Fruit fly (Drosophila melanogaster) whole organism, embryonic: ENCODE results near the gene Dlc90F.
A peak's percentile ranks its signal among the peaks of the same experiment; 100 is the strongest.

Experiments used
- Bgb ChIP-seq: fragments of 200-800 bp; sonication (Bioruptor generic); IDR thresholded peaks from 2 replicates; pipeline ENCODE4 v1.3.6; 2022; ENCODE audit warnings: missing biosample characterization, missing genetic modification characterization; ENCODE audit not compliant: partially characterized antibody
- Blimp-1 ChIP-seq: fragments of 200-800 bp; sonication (Bioruptor generic); optimal IDR thresholded peaks from 3 replicates; lab custom pipeline; 2018; ENCODE audit warnings: missing biosample characterization, missing genetic modification characterization, mild to moderate bottlenecking, moderate library complexity, missing genetic modification reagents
- CG10147 ChIP-seq: fragments of 200-800 bp; sonication (Bioruptor generic); optimal IDR thresholded peaks from 2 replicates; lab custom pipeline; 2019; ENCODE audit warnings: missing biosample characterization, mild to moderate bottlenecking, missing genetic modification characterization, moderate library complexity
- CG1024 ChIP-seq: fragments of 200-800 bp; sonication (Bioruptor generic); IDR thresholded peaks from 2 replicates; pipeline ENCODE4 v1.3.6; 2022; ENCODE audit warnings: missing biosample characterization, missing genetic modification characterization
- CG10274 ChIP-seq: fragments of 200-800 bp; sonication (Bioruptor generic); optimal IDR thresholded peaks from 3 replicates; lab custom pipeline; 2017; ENCODE audit warnings: missing biosample characterization, mild to moderate bottlenecking, missing genetic modification characterization
- CG10321 ChIP-seq: fragments of 200-800 bp; sonication (Bioruptor generic); IDR thresholded peaks from 2 replicates; pipeline ENCODE4 v1.3.6; 2022; ENCODE audit warnings: missing biosample characterization, missing genetic modification characterization
- CG10431 ChIP-seq: fragments of 200-800 bp; sonication (Bioruptor generic); optimal IDR thresholded peaks from 3 replicates; lab custom pipeline; 2018; ENCODE audit warnings: missing biosample characterization, mild to moderate bottlenecking, missing genetic modification characterization
- CG10565 ChIP-seq: fragments of 200-800 bp; sonication (Bioruptor generic); optimal IDR thresholded peaks from 3 replicates; lab custom pipeline; 2016; ENCODE audit warnings: missing biosample characterization, mild to moderate bottlenecking, missing genetic modification characterization
- CG12391 ChIP-seq: fragments of 200-800 bp; sonication (Bioruptor generic); optimal IDR thresholded peaks from 3 replicates; lab custom pipeline; 2018; ENCODE audit warnings: missing biosample characterization, mild to moderate bottlenecking, missing genetic modification characterization, moderate library complexity
- CG1647 ChIP-seq: fragments of 200-800 bp; sonication (Bioruptor generic); optimal IDR thresholded peaks from 3 replicates; lab custom pipeline; 2016; ENCODE audit warnings: missing biosample characterization, missing genetic modification characterization
- CG2120 ChIP-seq: fragments of 200-800 bp; sonication (Bioruptor generic); optimal IDR thresholded peaks from 3 replicates; lab custom pipeline; 2016; ENCODE audit warnings: missing biosample characterization, missing genetic modification characterization
- CG2712 ChIP-seq: fragments of 200-800 bp; optimal IDR thresholded peaks from 3 replicates; lab custom pipeline; 2019; ENCODE audit warnings: missing biosample characterization, mild to moderate bottlenecking, missing genetic modification characterization, moderate library complexity
- CG4617 ChIP-seq: fragments of 200-800 bp; sonication (Bioruptor generic); optimal IDR thresholded peaks from 3 replicates; lab custom pipeline; 2016; ENCODE audit warnings: missing biosample characterization, missing genetic modification characterization, borderline replicate concordance
- CG5245 ChIP-seq: fragments of 200-800 bp; sonication (Bioruptor generic); optimal IDR thresholded peaks from 3 replicates; lab custom pipeline; 2016; ENCODE audit warnings: missing biosample characterization, missing genetic modification characterization
- CG7839 ChIP-seq: fragments of 200-800 bp; sonication (Bioruptor generic); optimal IDR thresholded peaks from 3 replicates; lab custom pipeline; 2018; ENCODE audit warnings: missing biosample characterization, mild to moderate bottlenecking, missing genetic modification characterization, moderate library complexity
- CG7963 ChIP-seq: fragments of 200-800 bp; sonication (Bioruptor generic); IDR thresholded peaks from 3 replicates; pipeline ENCODE4 v1.3.6; 2022; ENCODE audit warnings: missing biosample characterization, missing genetic modification characterization; ENCODE audit not compliant: partially characterized antibody
- CG8388 ChIP-seq: fragments of 200-800 bp; sonication (Bioruptor generic); optimal IDR thresholded peaks from 2 replicates; lab custom pipeline; 2019; ENCODE audit warnings: missing biosample characterization, mild to moderate bottlenecking, missing genetic modification characterization, moderate library complexity
- Camta ChIP-seq: fragments of 200-800 bp; sonication (Bioruptor generic); optimal IDR thresholded peaks from 2 replicates; lab custom pipeline; 2016; ENCODE audit warnings: missing biosample characterization, missing genetic modification characterization
- CrebB ChIP-seq: fragments of 200-800 bp; sonication (Bioruptor generic); optimal IDR thresholded peaks from 3 replicates; lab custom pipeline; 2018; ENCODE audit warnings: missing biosample characterization, mild to moderate bottlenecking, missing genetic modification characterization
- Dll ChIP-seq: fragments of 200-800 bp; sonication (Bioruptor generic); IDR thresholded peaks from 4 replicates; pipeline ENCODE4 v1.3.6; 2022; ENCODE audit warnings: missing biosample characterization, missing genetic modification characterization; ENCODE audit not compliant: partially characterized antibody
- Gsc ChIP-seq: fragments of 200-800 bp; sonication (Bioruptor generic); IDR thresholded peaks from 2 replicates; pipeline ENCODE4 v1.3.6; 2022; ENCODE audit warnings: missing biosample characterization, missing genetic modification characterization
- Hr39 ChIP-seq: fragments of >200 bp; optimal IDR thresholded peaks from 2 replicates; lab custom pipeline; 2017
- Lim3 ChIP-seq: fragments of 200-800 bp; sonication (Bioruptor generic); IDR thresholded peaks from 2 replicates; pipeline ENCODE4 v1.3.6; 2022; ENCODE audit warnings: missing biosample characterization, missing genetic modification characterization
- MESR4 ChIP-seq: fragments of 200-800 bp; sonication (Bioruptor generic); optimal IDR thresholded peaks from 2 replicates; lab custom pipeline; 2018; ENCODE audit warnings: missing biosample characterization, mild to moderate bottlenecking, missing genetic modification characterization, moderate library complexity
- Mad ChIP-seq: fragments of 200-800 bp; sonication (Bioruptor generic); optimal IDR thresholded peaks from 2 replicates; lab custom pipeline; 2016; ENCODE audit warnings: missing biosample characterization, missing genetic modification characterization
- Med ChIP-seq: fragments of 200-800 bp; sonication (Bioruptor generic); peaks from one replicate; lab custom pipeline; 2016; ENCODE audit warnings: missing biosample characterization, missing genetic modification characterization, mild to moderate bottlenecking, inconsistent platforms, moderate library complexity
- Meics ChIP-seq: fragments of 200-800 bp; sonication (Bioruptor generic); optimal IDR thresholded peaks from 2 replicates; lab custom pipeline; 2017; ENCODE audit warnings: missing biosample characterization, mild to moderate bottlenecking, missing genetic modification characterization
- Mrtf ChIP-seq: fragments of 200-800 bp; sonication (Bioruptor generic); IDR thresholded peaks from 3 replicates; pipeline ENCODE4 v1.3.6; 2022; ENCODE audit warnings: missing biosample characterization, missing genetic modification characterization
- Opbp ChIP-seq: fragments of 200-800 bp; sonication (Bioruptor generic); IDR thresholded peaks from 3 replicates; pipeline ENCODE4 v1.3.6; 2022; ENCODE audit warnings: missing biosample characterization, missing genetic modification characterization; ENCODE audit not compliant: partially characterized antibody
- Scr ChIP-seq: fragments of 200-800 bp; sonication (Bioruptor generic); IDR thresholded peaks from 2 replicates; pipeline ENCODE4 v1.3.6; 2022; ENCODE audit warnings: missing biosample characterization, missing genetic modification characterization; ENCODE audit not compliant: partially characterized antibody
- Sry-δ ChIP-seq: fragments of 200-800 bp; sonication (Bioruptor generic); optimal IDR thresholded peaks from 2 replicates; lab custom pipeline; 2016; ENCODE audit warnings: missing biosample characterization, missing genetic modification characterization
- Ssrp ChIP-seq: fragments of 200-800 bp; sonication (Bioruptor generic); optimal IDR thresholded peaks from 2 replicates; lab custom pipeline; 2018; ENCODE audit warnings: missing biosample characterization, mild to moderate bottlenecking, missing genetic modification characterization, moderate library complexity
- Tbp ChIP-seq: fragments of >200 bp; optimal IDR thresholded peaks from 2 replicates; lab custom pipeline; 2018; ENCODE audit warnings: missing biosample characterization, missing genetic modification characterization
- Xbp1 ChIP-seq: fragments of 200-800 bp; sonication (Bioruptor generic); optimal IDR thresholded peaks from 3 replicates; lab custom pipeline; 2016; ENCODE audit warnings: missing biosample characterization, mild to moderate bottlenecking, missing genetic modification characterization
- amos ChIP-seq: fragments of 200-800 bp; sonication (Bioruptor generic); IDR thresholded peaks from 2 replicates; pipeline ENCODE4 v1.3.6; 2022; ENCODE audit warnings: missing biosample characterization, missing genetic modification characterization; ENCODE audit not compliant: partially characterized antibody
- crp ChIP-seq, 2 experiments: fragments of 200-800 bp; sonication (Bioruptor generic); optimal IDR thresholded peaks; 2 replicates in 1 of 2; 3 replicates in 1 of 2; lab custom pipeline; 2017; ENCODE audit warnings: missing biosample characterization in 2 of 2, missing genetic modification characterization in 2 of 2, mild to moderate bottlenecking in 1 of 2, moderate library complexity in 1 of 2
- dm ChIP-seq: fragments of 200-800 bp; sonication (Bioruptor generic); optimal IDR thresholded peaks from 3 replicates; lab custom pipeline; 2016; ENCODE audit warnings: missing biosample characterization, missing genetic modification characterization
- emc ChIP-seq: fragments of 200-800 bp; sonication (Bioruptor generic); optimal IDR thresholded peaks from 2 replicates; lab custom pipeline; 2016; ENCODE audit warnings: missing biosample characterization, missing genetic modification characterization
- ewg ChIP-seq: fragments of 200-800 bp; sonication (Bioruptor generic); optimal IDR thresholded peaks from 3 replicates; lab custom pipeline; 2017; ENCODE audit warnings: mild to moderate bottlenecking, missing biosample characterization, missing genetic modification reagents, missing genetic modification characterization
- gfzf ChIP-seq: fragments of 200-800 bp; sonication (Bioruptor generic); optimal IDR thresholded peaks from 2 replicates; lab custom pipeline; 2016; ENCODE audit warnings: missing biosample characterization, mild to moderate bottlenecking, missing genetic modification characterization, moderate library complexity
- hbn ChIP-seq: fragments of 200-800 bp; sonication (Bioruptor generic); IDR thresholded peaks from 2 replicates; pipeline ENCODE4 v1.3.6; 2022; ENCODE audit warnings: missing biosample characterization, missing genetic modification characterization; ENCODE audit not compliant: partially characterized antibody
- kah ChIP-seq: fragments of 200-800 bp; sonication (Bioruptor generic); optimal IDR thresholded peaks from 2 replicates; lab custom pipeline; 2018; ENCODE audit warnings: missing biosample characterization, mild to moderate bottlenecking, missing genetic modification characterization
- lilli ChIP-seq: fragments of 200-800 bp; sonication (Bioruptor generic); optimal IDR thresholded peaks from 3 replicates; lab custom pipeline; 2016; ENCODE audit warnings: missing biosample characterization, missing genetic modification characterization
- odd ChIP-seq: fragments of 200-800 bp; sonication (Bioruptor generic); optimal IDR thresholded peaks from 2 replicates; lab custom pipeline; 2017; ENCODE audit warnings: missing biosample characterization, mild to moderate bottlenecking, missing genetic modification characterization
- schlank ChIP-seq: fragments of 200-800 bp; sonication (Bioruptor generic); optimal IDR thresholded peaks from 2 replicates; lab custom pipeline; 2018; ENCODE audit warnings: missing biosample characterization, mild to moderate bottlenecking, missing genetic modification characterization
- sens ChIP-seq: fragments of 200-800 bp; sonication (Bioruptor generic); peaks from one replicate; lab custom pipeline; 2016; ENCODE audit warnings: missing biosample characterization, missing genetic modification characterization
- seq ChIP-seq: fragments of 200-800 bp; sonication (Bioruptor generic); IDR thresholded peaks from 2 replicates; pipeline ENCODE4 v1.3.6; 2022; ENCODE audit warnings: missing biosample characterization, missing genetic modification characterization
- unpg ChIP-seq: fragments of 200-800 bp; sonication (Bioruptor generic); optimal IDR thresholded peaks from 3 replicates; lab custom pipeline; 2018; ENCODE audit warnings: missing biosample characterization, mild to moderate bottlenecking, missing genetic modification characterization, moderate library complexity
- vnd ChIP-seq: fragments of 200-800 bp; sonication (Bioruptor generic); IDR thresholded peaks from 3 replicates; pipeline ENCODE4 v1.3.6; 2022; ENCODE audit warnings: missing biosample characterization, missing genetic modification characterization; ENCODE audit not compliant: partially characterized antibody
- zen2 ChIP-seq: fragments of 200-800 bp; sonication (Bioruptor generic); IDR thresholded peaks from 3 replicates; pipeline ENCODE4 v1.3.6; 2022; ENCODE audit warnings: missing biosample characterization, missing genetic modification characterization; ENCODE audit not compliant: partially characterized antibody

The Dlc90F gene

dm6 chr3R:18301569-18301968 is 2.5 kb downstream of the Dlc90F start, which contains the start of gene Polr1E (continued):
- TF ChIP-seq Med: peak; percentile 60
- TF ChIP-seq CG7963 (GFP tag; lab: Robert Waterston, UW): peak; percentile 67; the same call in 2 of the 3 replicates
- no peak for TF ChIP-seq CG1024 (GFP tag; lab: Robert Waterston, UW)
- TF ChIP-seq Blimp-1 (GFP tag; lab: Kevin White, UChicago): no peak
- TF ChIP-seq crp (GFP tag; optimal IDR thresholded peaks at IDR 0.05; lab: Kevin White, UChicago): peak; percentile 66 to 96
- peak; percentile 50; the same call in 2 of the 3 replicates for TF ChIP-seq vnd
- peak; percentile 8 for TF ChIP-seq CrebB (tag; lab: Kevin White, UChicago)
- TF ChIP-seq Bgb (GFP tag; lab: Robert Waterston, UW): peak; percentile 80
- no peak for TF ChIP-seq kah
- TF ChIP-seq CG7839 (tag; lab: Kevin White, UChicago): no peak
- peak; percentile 59 for TF ChIP-seq Sry-δ (GFP tag; lab: Kevin White, UChicago)
- no peak for TF ChIP-seq CG10431 (GFP tag; lab: Kevin White, UChicago)
- TF ChIP-seq hbn (GFP tag; lab: Robert Waterston, UW): peak; percentile 57
- TF ChIP-seq CG4617 (GFP tag; lab: Kevin White, UChicago): peak; percentile 46
- TF ChIP-seq CG8388: no peak
- TF ChIP-seq dm (GFP tag; lab: Kevin White, UChicago): peak; percentile 99
- TF ChIP-seq CG2712 (tag; lab: Kevin White, UChicago): peak; percentile 20
- no peak for TF ChIP-seq Camta
- no peak for TF ChIP-seq Hr39 (lab: Kevin White, UChicago)
- no peak for TF ChIP-seq CG1647 (GFP tag; lab: Kevin White, UChicago)
- TF ChIP-seq Mrtf: no peak
- peak; percentile 18 for TF ChIP-seq CG12391 (tag; lab: Kevin White, UChicago)
- no peak for TF ChIP-seq Ssrp (tag; lab: Kevin White, UChicago)
- peak; percentile 72 for TF ChIP-seq Dll
- TF ChIP-seq odd (GFP tag; lab: Kevin White, UChicago): no peak
- no peak for TF ChIP-seq emc
- no peak for TF ChIP-seq CG5245 (GFP tag; lab: Kevin White, UChicago)
- TF ChIP-seq CG2120: no peak
- TF ChIP-seq zen2: peak; percentile 50; the same call in 1 of the 3 replicates
- TF ChIP-seq Opbp: peak; percentile 63; the same call in 2 of the 3 replicates
- no peak for TF ChIP-seq schlank (tag; lab: Kevin White, UChicago)
- peak; percentile 64 for TF ChIP-seq Scr (GFP tag; lab: Robert Waterston, UW)
- TF ChIP-seq CG10565 (GFP tag; lab: Kevin White, UChicago): no peak
- peak; percentile 9 for TF ChIP-seq CG10147
- TF ChIP-seq Mad (GFP tag; lab: Kevin White, UChicago): peak; percentile 30
- peak; percentile 38 for TF ChIP-seq gfzf (GFP tag; lab: Kevin White, UChicago)
- no peak for TF ChIP-seq CG10321 (GFP tag; lab: Robert Waterston, UW)
- TF ChIP-seq sens: peak; percentile 70
- TF ChIP-seq CG10274 (GFP tag; lab: Kevin White, UChicago): no peak
- TF ChIP-seq Tbp (GFP tag; lab: Kevin White, UChicago): no peak
- TF ChIP-seq Xbp1 (GFP tag; lab: Kevin White, UChicago): peak; percentile 24
- peak; percentile 41 for TF ChIP-seq MESR4 (GFP tag; lab: Kevin White, UChicago)
- no peak for TF ChIP-seq unpg (GFP tag; lab: Kevin White, UChicago)
- peak; percentile 11 for TF ChIP-seq lilli (GFP tag; lab: Kevin White, UChicago)
- no peak for TF ChIP-seq Lim3 (GFP tag; lab: Robert Waterston, UW)
- TF ChIP-seq Gsc (GFP tag; lab: Robert Waterston, UW): no peak
- no peak for TF ChIP-seq Meics (GFP tag; lab: Kevin White, UChicago)
- peak; percentile 64 for TF ChIP-seq amos (GFP tag; lab: Robert Waterston, UW)
- no peak for TF ChIP-seq seq (GFP tag; lab: Robert Waterston, UW)
- TF ChIP-seq ewg (GFP tag; lab: Kevin White, UChicago): no peak
